Fruit fly (Drosophila melanogaster) whole organism, pupa: Measurements from ENCODE around the gene CG17646.

Source experiments
- CG10348 ChIP-seq: fragments of 200-800 bp; sonication (Bioruptor generic); IDR thresholded peaks from 2 replicates; pipeline ENCODE4 v1.3.6; 2022; ENCODE audit warnings: missing biosample characterization, missing genetic modification characterization
- CG12605 ChIP-seq: fragments of 200-800 bp; sonication (Bioruptor generic); IDR thresholded peaks from 2 replicates; pipeline ENCODE4 v1.3.6; 2022; ENCODE audit warnings: missing biosample characterization, missing genetic modification characterization
- CG13204 ChIP-seq: fragments of 200-800 bp; sonication (Bioruptor generic); optimal IDR thresholded peaks from 2 replicates; lab custom pipeline; 2018; ENCODE audit warnings: missing biosample characterization, mild to moderate bottlenecking, missing genetic modification characterization, moderate library complexity
- CG14655 ChIP-seq: fragments of 200-800 bp; sonication (Bioruptor generic); optimal IDR thresholded peaks from 3 replicates; lab custom pipeline; 2017; ENCODE audit warnings: mild to moderate bottlenecking, missing biosample characterization, missing genetic modification reagents, missing genetic modification characterization
- CG15710 ChIP-seq: fragments of 200-800 bp; sonication (Bioruptor generic); optimal IDR thresholded peaks from 2 replicates; lab custom pipeline; 2018; ENCODE audit warnings: missing biosample characterization, mild to moderate bottlenecking, missing genetic modification characterization, moderate library complexity
- CG17806 ChIP-seq: fragments of 200-800 bp; sonication (Bioruptor generic); optimal IDR thresholded peaks from 2 replicates; lab custom pipeline; 2018; ENCODE audit warnings: missing biosample characterization, mild to moderate bottlenecking, missing genetic modification characterization, moderate library complexity
- CG32121 ChIP-seq: fragments of 200-800 bp; sonication (Bioruptor generic); IDR thresholded peaks from 2 replicates; pipeline ENCODE4 v1.3.6; 2022; ENCODE audit warnings: missing biosample characterization, missing genetic modification characterization
- CG34367 ChIP-seq: fragments of 200-800 bp; sonication (Bioruptor generic); optimal IDR thresholded peaks from 2 replicates; lab custom pipeline; 2018; ENCODE audit warnings: missing biosample characterization, mild to moderate bottlenecking, missing genetic modification characterization
- CG4496 ChIP-seq: fragments of 200-800 bp; sonication (Bioruptor generic); IDR thresholded peaks from 3 replicates; pipeline ENCODE4 v1.3.6; 2022; ENCODE audit warnings: missing biosample characterization, missing genetic modification characterization
- CG8159 ChIP-seq: fragments of 200-800 bp; sonication (Bioruptor generic); optimal IDR thresholded peaks from 3 replicates; lab custom pipeline; 2018; ENCODE audit warnings: missing biosample characterization, mild to moderate bottlenecking, missing genetic modification characterization, moderate library complexity
- CG8301 ChIP-seq: fragments of 200-800 bp; sonication (Bioruptor generic); optimal IDR thresholded peaks from 2 replicates; lab custom pipeline; 2018; ENCODE audit warnings: missing biosample characterization, mild to moderate bottlenecking, missing genetic modification characterization
- CG9948 ChIP-seq: fragments of 200-800 bp; sonication (Bioruptor generic); optimal IDR thresholded peaks from 2 replicates; lab custom pipeline; 2018; ENCODE audit warnings: missing biosample characterization, mild to moderate bottlenecking, missing genetic modification characterization, moderate library complexity
- D1 ChIP-seq: fragments of 200-800 bp; sonication (Bioruptor generic); optimal IDR thresholded peaks from 2 replicates; lab custom pipeline; 2018; ENCODE audit warnings: missing biosample characterization, mild to moderate bottlenecking, missing genetic modification characterization, moderate library complexity
- EcR ChIP-seq: fragments of 200-800 bp; sonication (Bioruptor generic); optimal IDR thresholded peaks from 3 replicates; lab custom pipeline; 2019; ENCODE audit warnings: missing biosample characterization, missing genetic modification characterization, mild to moderate bottlenecking, moderate library complexity, missing genetic modification reagents
- Ets98B ChIP-seq: fragments of 200-800 bp; sonication (Bioruptor generic); IDR thresholded peaks from 2 replicates; pipeline ENCODE4 v1.3.6; 2022; ENCODE audit warnings: missing biosample characterization, missing genetic modification characterization
- Pif1A ChIP-seq: fragments of 200-800 bp; sonication (Bioruptor generic); optimal IDR thresholded peaks from 3 replicates; lab custom pipeline; 2016; ENCODE audit warnings: missing biosample characterization, missing genetic modification characterization
- Pif1B ChIP-seq: fragments of 200-800 bp; sonication (Bioruptor generic); optimal IDR thresholded peaks from 3 replicates; lab custom pipeline; 2016; ENCODE audit warnings: missing biosample characterization, missing genetic modification characterization
- Snoo ChIP-seq: fragments of 200-800 bp; sonication (Bioruptor generic); optimal IDR thresholded peaks from 3 replicates; lab custom pipeline; 2017; ENCODE audit warnings: missing biosample characterization, mild to moderate bottlenecking, missing genetic modification characterization, inconsistent platforms
- fd96Ca ChIP-seq: fragments of 200-800 bp; sonication (Bioruptor generic); IDR thresholded peaks from 3 replicates; pipeline ENCODE4 v1.3.6; 2022; ENCODE audit warnings: missing biosample characterization, missing genetic modification characterization
- gl ChIP-seq: fragments of 200-800 bp; sonication (Bioruptor generic); optimal IDR thresholded peaks from 2 replicates; lab custom pipeline; 2018; ENCODE audit warnings: missing biosample characterization, mild to moderate bottlenecking, missing genetic modification characterization
- rn ChIP-seq: fragments of 200-800 bp; sonication (Bioruptor generic); IDR thresholded peaks from 2 replicates; pipeline ENCODE4 v1.3.6; 2022; ENCODE audit warnings: missing biosample characterization, missing genetic modification characterization

Gene CG17646

DNA sequence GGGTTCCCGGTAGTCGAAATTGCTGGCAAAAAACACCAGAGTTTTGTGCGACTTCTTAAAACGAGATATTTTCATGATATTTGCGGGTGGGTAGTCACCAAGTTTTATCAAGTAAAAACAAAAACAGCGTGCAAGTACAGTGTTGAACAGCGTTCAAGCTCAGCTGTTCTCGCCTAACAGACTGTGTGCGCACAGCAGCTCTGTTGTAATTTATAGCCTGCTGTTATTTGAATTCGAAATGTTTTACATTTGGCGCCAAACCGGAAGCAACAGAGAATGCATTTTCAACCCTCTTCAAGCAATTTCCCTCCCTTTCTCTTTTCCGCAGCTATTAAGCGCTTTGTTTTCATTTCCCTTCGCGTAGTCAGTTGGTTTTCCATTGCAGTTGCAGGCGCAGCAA lies at the start of gene CG17646, which contains the start of gene CG17652:
Gene CG17646, plus strand, starts transcription at position 336 of the 400 bp plus-strand sequence.
Gene CG17652, minus strand, starts transcription at position 168 of the 400 bp plus-strand sequence.
- TF ChIP-seq Ets98B (peak; percentile 19; the same call in 1 of the 2 replicates), gl (no peak), Pif1B (GFP tag; lab: Kevin White, UChicago) (no peak), CG32121 (GFP tag; lab: Robert Waterston, UW) (no peak), EcR (GFP tag; lab: Kevin White, UChicago) (peak; percentile 26), CG13204 (GFP tag; lab: Kevin White, UChicago) (no peak), CG8159 (tag; lab: Kevin White, UChicago) (peak; percentile 7)

DNA sequence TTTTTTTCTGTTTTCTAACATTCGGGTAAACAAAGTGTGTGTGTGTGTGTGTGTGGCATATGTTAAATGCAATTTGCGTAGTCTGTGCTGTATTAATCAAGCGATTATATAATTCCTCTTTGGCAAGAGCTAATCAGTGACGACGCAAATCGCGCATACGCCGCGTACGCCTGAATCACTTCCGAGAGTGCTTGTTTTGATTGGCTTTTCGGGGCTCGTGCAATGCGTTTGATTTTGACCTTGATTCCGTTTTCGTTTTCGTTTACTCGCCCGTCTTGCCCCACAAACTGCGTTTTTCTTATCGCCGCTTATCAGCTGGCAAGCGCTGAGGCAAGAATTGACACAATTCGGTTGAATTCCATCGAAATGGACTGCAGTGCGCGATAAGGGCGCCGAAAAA lies 39.5 kb upstream of the CG17646 start:
- TF ChIP-seq Snoo (no peak), CG14655 (GFP tag; lab: Kevin White, UChicago) (no peak), Ets98B (no peak), CG17806 (tag; lab: Kevin White, UChicago) (no peak), CG15710 (tag; lab: Kevin White, UChicago) (no peak), D1 (tag; lab: Kevin White, UChicago) (no peak), Pif1B (GFP tag; lab: Kevin White, UChicago) (no peak), CG13204 (GFP tag; lab: Kevin White, UChicago) (no peak), CG32121 (GFP tag; lab: Robert Waterston, UW) (no peak), CG9948 (tag; lab: Kevin White, UChicago) (no peak), CG10348 (GFP tag; lab: Robert Waterston, UW) (no peak), CG4496 (GFP tag; lab: Robert Waterston, UW) (no peak), rn (no peak), fd96Ca (GFP tag; lab: Robert Waterston, UW) (no peak), CG8301 (tag; lab: Kevin White, UChicago) (no peak), EcR (GFP tag; lab: Kevin White, UChicago) (no peak), CG8159 (tag; lab: Kevin White, UChicago) (no peak), Pif1A (GFP tag; lab: Kevin White, UChicago) (no peak)

DNA sequence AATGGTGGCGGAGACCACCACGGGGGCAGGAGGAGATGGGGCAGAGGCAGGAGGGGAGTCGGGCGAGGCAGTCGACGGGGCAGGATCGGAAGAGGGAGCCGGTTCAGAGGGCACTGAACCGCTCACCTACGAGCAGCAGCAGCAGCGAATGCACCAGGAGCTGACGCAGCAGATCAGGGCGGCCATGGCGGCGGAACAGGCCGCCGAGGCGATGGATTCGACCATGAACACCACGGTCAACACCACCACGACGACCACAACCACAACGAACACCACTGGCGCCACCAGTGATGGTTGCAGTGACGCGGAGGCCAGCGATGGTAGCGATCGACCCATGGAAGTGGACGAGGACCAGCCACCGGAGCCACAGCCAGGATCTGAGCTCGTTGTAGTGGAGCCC lies 36.1 kb upstream of the CG17646 start:
- TF ChIP-seq CG8301 (tag; lab: Kevin White, UChicago) = no peak
- TF ChIP-seq EcR (GFP tag; lab: Kevin White, UChicago) = no peak
- TF ChIP-seq CG32121 (GFP tag; lab: Robert Waterston, UW) = no peak
- TF ChIP-seq Ets98B = no peak
- no peak for TF ChIP-seq D1 (tag; lab: Kevin White, UChicago)
- TF ChIP-seq CG10348 (GFP tag; lab: Robert Waterston, UW) = no peak
- no peak for TF ChIP-seq CG12605 (GFP tag; lab: Robert Waterston, UW)
- TF ChIP-seq CG8159 (tag; lab: Kevin White, UChicago) = no peak
- TF ChIP-seq fd96Ca (GFP tag; lab: Robert Waterston, UW) = no peak
- no peak for TF ChIP-seq CG9948 (tag; lab: Kevin White, UChicago)
- no peak for TF ChIP-seq CG14655 (GFP tag; lab: Kevin White, UChicago)

DNA sequence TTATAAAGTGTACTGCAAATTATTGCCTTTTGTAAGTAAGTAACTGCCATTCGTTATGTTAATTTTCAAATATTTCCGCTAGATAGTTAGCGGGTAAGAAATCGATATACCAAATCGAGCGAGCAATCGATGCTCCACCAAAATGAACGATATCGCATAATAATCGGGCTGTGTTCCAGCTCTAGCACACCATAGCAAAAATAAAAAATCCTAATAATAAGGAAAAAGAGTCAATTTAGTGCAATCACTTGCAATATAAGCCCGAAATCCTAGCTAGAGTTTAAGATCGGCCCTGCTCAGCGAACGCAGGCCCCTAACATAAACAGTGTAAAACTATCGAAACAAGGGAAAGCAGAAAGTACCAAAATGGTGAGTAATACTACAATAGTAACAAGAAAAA lies 27.6 kb upstream of the CG17646 start, which contains the start of gene cpb:
Gene cpb, plus strand, starts transcription at position 157 of the 400 bp plus-strand sequence.
- TF ChIP-seq gl (no peak), CG9948 (tag; lab: Kevin White, UChicago) (no peak), fd96Ca (GFP tag; lab: Robert Waterston, UW) (no peak), CG4496 (GFP tag; lab: Robert Waterston, UW) (no peak), CG8301 (tag; lab: Kevin White, UChicago) (no peak), EcR (GFP tag; lab: Kevin White, UChicago) (no peak), rn (no peak), CG8159 (tag; lab: Kevin White, UChicago) (no peak), CG10348 (GFP tag; lab: Robert Waterston, UW) (no peak), Pif1A (GFP tag; lab: Kevin White, UChicago) (no peak), Snoo (no peak), D1 (tag; lab: Kevin White, UChicago) (no peak), Pif1B (GFP tag; lab: Kevin White, UChicago) (no peak), CG15710 (tag; lab: Kevin White, UChicago) (no peak), CG34367 (tag; lab: Kevin White, UChicago) (no peak), CG14655 (GFP tag; lab: Kevin White, UChicago) (no peak), CG13204 (GFP tag; lab: Kevin White, UChicago) (no peak)
- TF ChIP-seq, all 21 proteins: peak for 0

DNA sequence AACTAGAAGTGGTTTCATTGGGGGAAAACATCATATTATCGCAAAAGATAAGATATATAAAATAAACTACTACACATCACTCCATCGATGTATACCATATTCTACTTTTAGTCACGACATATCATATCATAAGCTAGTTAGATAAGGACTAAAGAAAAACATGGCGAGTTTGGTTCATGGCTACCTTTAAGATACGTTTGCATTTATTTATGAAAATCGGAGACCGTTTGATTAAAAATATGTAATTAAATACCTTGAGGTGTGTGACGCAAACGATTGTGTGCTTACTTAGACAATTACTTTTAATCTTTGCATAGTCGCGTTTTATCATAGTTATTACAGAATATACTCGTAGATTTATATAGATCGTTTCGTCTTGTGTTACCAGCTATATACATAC lies 25.4 kb upstream of the CG17646 start:
- TF ChIP-seq CG8159 (tag; lab: Kevin White, UChicago) = no peak
- no peak for TF ChIP-seq Pif1B (GFP tag; lab: Kevin White, UChicago)
- TF ChIP-seq Pif1A (GFP tag; lab: Kevin White, UChicago) = no peak
- TF ChIP-seq gl = no peak
- TF ChIP-seq EcR (GFP tag; lab: Kevin White, UChicago) = no peak
- no peak for TF ChIP-seq CG8301 (tag; lab: Kevin White, UChicago)
- TF ChIP-seq CG12605 (GFP tag; lab: Robert Waterston, UW) = no peak

DNA sequence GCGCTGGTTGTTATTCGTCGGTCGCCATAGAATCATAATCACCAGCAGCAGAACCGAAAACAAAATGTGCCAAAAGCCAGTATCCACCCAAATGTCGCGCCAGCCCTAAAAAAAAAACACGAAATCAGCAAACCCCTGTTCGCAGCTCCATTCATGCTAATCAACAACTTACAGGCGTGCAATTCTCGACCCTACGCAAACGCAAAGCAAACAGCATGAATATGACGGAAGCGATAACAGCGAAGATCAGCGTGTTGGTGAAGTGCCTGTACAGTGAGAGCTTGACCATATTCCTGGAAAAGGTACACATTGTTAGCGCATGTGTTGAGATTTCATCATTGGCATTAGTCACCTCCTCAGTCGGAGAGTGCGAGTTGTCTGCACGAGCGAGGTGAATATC lies 24.2 kb upstream of the CG17646 start:
- TF ChIP-seq CG34367 (tag; lab: Kevin White, UChicago) = no peak
- no peak for TF ChIP-seq Pif1B (GFP tag; lab: Kevin White, UChicago)
